Worm (Caenorhabditis elegans): ENCODE measurements around the gene F56D6.21.

The F56D6.21 gene

DNA sequence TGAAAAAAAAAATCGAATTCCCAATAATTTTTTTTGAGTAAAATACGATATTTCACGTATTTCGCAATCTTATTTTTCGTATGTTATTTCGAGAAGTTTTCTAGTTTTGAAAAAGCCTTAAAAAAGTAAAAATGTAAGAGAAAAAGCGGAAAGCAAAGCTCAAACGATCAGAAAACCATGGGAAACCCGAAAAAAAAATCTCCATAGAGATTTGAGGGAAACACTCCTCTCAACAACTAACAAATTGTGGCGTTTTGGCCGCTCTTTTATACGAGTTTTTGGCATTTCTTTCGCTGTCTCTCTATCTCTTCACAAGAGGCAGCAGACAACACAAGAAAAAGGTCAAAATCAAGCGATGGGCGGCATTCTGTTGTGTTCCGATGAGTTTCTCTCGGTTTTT, 30.3 kb upstream of the F56D6.21 start (continued):
- no peak for TF ChIP-seq ztf-11 (tag; optimal IDR thresholded peaks at IDR 0.05)
- peak in 1 of 2 experiments; percentile 51 for TF ChIP-seq lsy-2 (tag; optimal IDR thresholded peaks at IDR 0.05)
- no peak for TF ChIP-seq nhr-12 (tag; optimal IDR thresholded peaks at IDR 0.05)
- TF ChIP-seq ceh-82 (tag; optimal IDR thresholded peaks at IDR 0.05): no peak
- peak; percentile 30 for TF ChIP-seq nhr-10 (tag; optimal IDR thresholded peaks at IDR 0.05)
- TF ChIP-seq gmeb-1 (tag; optimal IDR thresholded peaks at IDR 0.05): no peak
- no peak for TF ChIP-seq Y55F3AM.14 (GFP tag; optimal IDR thresholded peaks at IDR 0.05)
- no peak for TF ChIP-seq nhr-237 (tag; optimal IDR thresholded peaks at IDR 0.05)
- TF ChIP-seq ZK546.5 (tag; optimal IDR thresholded peaks at IDR 0.05): no peak
- TF ChIP-seq ceh-16 (tag; optimal IDR thresholded peaks at IDR 0.05): no peak
- no peak for TF ChIP-seq unc-62 (GFP tag; optimal IDR thresholded peaks at IDR 0.05)
- no peak for TF ChIP-seq mdl-1 (tag; optimal IDR thresholded peaks at IDR 0.05)
- no peak for TF ChIP-seq nhr-23 (tag; optimal IDR thresholded peaks at IDR 0.05)
- TF ChIP-seq sma-3 (GFP tag; optimal IDR thresholded peaks at IDR 0.05): no peak
- TF ChIP-seq sem-4 (tag; optimal IDR thresholded peaks at IDR 0.05): no peak
- peak; percentile 95 for TF ChIP-seq ama-1 (optimal IDR thresholded peaks at IDR 0.05)

DNA sequence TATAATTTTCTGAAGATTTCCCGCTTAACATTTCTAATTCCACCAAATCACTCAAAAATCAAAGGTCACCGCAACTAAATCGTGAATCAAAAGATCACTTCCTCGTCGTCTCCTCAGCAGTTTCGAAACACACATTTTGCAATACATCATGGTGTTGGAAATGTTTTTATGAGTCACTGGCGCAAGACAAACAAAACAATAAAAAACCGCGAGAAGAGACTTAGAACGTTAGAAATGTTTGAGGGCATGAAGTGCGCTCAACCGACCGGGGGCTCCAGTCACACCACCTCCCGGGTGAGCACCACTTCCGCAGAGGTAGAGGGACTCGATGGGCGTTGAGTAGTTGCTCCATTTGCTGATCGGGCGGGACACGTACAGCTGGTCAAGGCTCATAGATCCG, 29.5 kb upstream of the F56D6.21 start:
- no peak for TF ChIP-seq nhr-11 (tag; optimal IDR thresholded peaks at IDR 0.05)
- TF ChIP-seq nhr-25 (tag; optimal IDR thresholded peaks at IDR 0.05): no peak
- TF ChIP-seq alr-1 (tag; optimal IDR thresholded peaks at IDR 0.05): no peak
- TF ChIP-seq lin-13 (GFP tag; optimal IDR thresholded peaks at IDR 0.05): no peak
- TF ChIP-seq fos-1 (tag; optimal IDR thresholded peaks at IDR 0.05): peak; percentile 82
- TF ChIP-seq snpc-4 (tag; optimal IDR thresholded peaks at IDR 0.05): no peak
- TF ChIP-seq ztf-11 (tag; optimal IDR thresholded peaks at IDR 0.05): no peak
- TF ChIP-seq gmeb-1 (tag; optimal IDR thresholded peaks at IDR 0.05): no peak
- TF ChIP-seq ZK546.5 (tag; optimal IDR thresholded peaks at IDR 0.05): no peak
- TF ChIP-seq nhr-77 (tag; optimal IDR thresholded peaks at IDR 0.05): no peak
- TF ChIP-seq ztf-1 (GFP tag; conservative IDR thresholded peaks at IDR 0.05): no peak
- peak; percentile 21 for TF ChIP-seq egl-27 (tag; optimal IDR thresholded peaks at IDR 0.05)
- no peak for TF ChIP-seq nhr-21 (tag; optimal IDR thresholded peaks at IDR 0.05)
- TF ChIP-seq skn-1 (tag; optimal IDR thresholded peaks at IDR 0.05): no peak
- TF ChIP-seq mdl-1 (tag; optimal IDR thresholded peaks at IDR 0.05): no peak
- no peak for TF ChIP-seq peb-1 (tag; optimal IDR thresholded peaks at IDR 0.05)
- no peak for TF ChIP-seq dmd-4 (tag; optimal IDR thresholded peaks at IDR 0.05)
- TF ChIP-seq mab-5 (tag; optimal IDR thresholded peaks at IDR 0.05): peak; percentile 85
- no peak for TF ChIP-seq ceh-16 (tag; optimal IDR thresholded peaks at IDR 0.05)
- TF ChIP-seq F13H6.1 (tag; optimal IDR thresholded peaks at IDR 0.05): peak; percentile 33
- TF ChIP-seq mbf-1 (tag; optimal IDR thresholded peaks at IDR 0.05): no peak
- TF ChIP-seq lin-39 (tag; optimal IDR thresholded peaks at IDR 0.05): no peak
- no peak for TF ChIP-seq unc-62 (GFP tag; optimal IDR thresholded peaks at IDR 0.05)
- TF ChIP-seq ceh-82 (tag; optimal IDR thresholded peaks at IDR 0.05): no peak
- peak; percentile 31 for TF ChIP-seq crh-2 (tag; optimal IDR thresholded peaks at IDR 0.05)
- TF ChIP-seq ama-1 (optimal IDR thresholded peaks at IDR 0.05): no peak
- peak; percentile 59 for TF ChIP-seq C34F6.9 (tag; optimal IDR thresholded peaks at IDR 0.05)
- peak; percentile 41 for TF ChIP-seq Y55F3AM.14 (GFP tag; optimal IDR thresholded peaks at IDR 0.05)
- no peak for TF ChIP-seq elt-1 (tag; optimal IDR thresholded peaks at IDR 0.05)
- no peak for TF ChIP-seq lsy-2 (tag; optimal IDR thresholded peaks at IDR 0.05)
- TF ChIP-seq zag-1 (tag; optimal IDR thresholded peaks at IDR 0.05): no peak
- peak; percentile 42 for TF ChIP-seq sma-3 (GFP tag; optimal IDR thresholded peaks at IDR 0.05)
- TF ChIP-seq blmp-1 (tag; optimal IDR thresholded peaks at IDR 0.05; ENCODE audit: insufficient read depth): no peak
- TF ChIP-seq nhr-237 (tag; optimal IDR thresholded peaks at IDR 0.05): no peak
- peak; percentile 75 for TF ChIP-seq unc-55 (GFP tag; optimal IDR thresholded peaks at IDR 0.05)
- no peak for TF ChIP-seq nhr-10 (tag; optimal IDR thresholded peaks at IDR 0.05)
- TF ChIP-seq sma-9 (GFP tag; optimal IDR thresholded peaks at IDR 0.05): peak; percentile 73
- no peak for TF ChIP-seq sma-9 (tag; optimal IDR thresholded peaks at IDR 0.05)
- TF ChIP-seq nhr-12 (tag; optimal IDR thresholded peaks at IDR 0.05): no peak
- TF ChIP-seq nhr-129 (tag; optimal IDR thresholded peaks at IDR 0.05): peak; percentile 47
- TF ChIP-seq aly-2 (tag; optimal IDR thresholded peaks at IDR 0.05): no peak
- TF ChIP-seq ztf-4 (tag; optimal IDR thresholded peaks at IDR 0.05): no peak
- TF ChIP-seq R02D3.7 (tag; optimal IDR thresholded peaks at IDR 0.05): no peak
- peak; percentile 45 for TF ChIP-seq sem-4 (tag; optimal IDR thresholded peaks at IDR 0.05)
- no peak for TF ChIP-seq lin-11 (tag; optimal IDR thresholded peaks at IDR 0.05)
- no peak for TF ChIP-seq elt-3 (tag; optimal IDR thresholded peaks at IDR 0.05)
- TF ChIP-seq nhr-23 (tag; optimal IDR thresholded peaks at IDR 0.05): no peak
- TF ChIP-seq unc-39 (tag; optimal IDR thresholded peaks at IDR 0.05): no peak
- TF ChIP-seq nhr-6 (tag; optimal IDR thresholded peaks at IDR 0.05): no peak

All from whole organism, L2 larva.